Worm (Caenorhabditis elegans) whole organism, young adult: ENCODE data around the gene scl-24.
A peak's percentile ranks its signal among the peaks of the same experiment; 100 is the strongest.

Experiments used
- B0035.1 ChIP-seq: sonication (generic microtip); optimal IDR thresholded peaks from 2 replicates; lab custom pipeline; 2016; ENCODE audit warnings: missing genetic modification characterization, mild to moderate bottlenecking, missing compliant biosample characterization, missing genotype, missing genetic modification reagents
- B0336.3 ChIP-seq: fragments of 200-800 bp; sonication (Bioruptor generic); IDR thresholded peaks from 2 replicates; pipeline ENCODE4 v1.3.6; 2022; ENCODE audit warnings: missing genetic modification characterization, missing compliant biosample characterization
- C06A6.2 ChIP-seq: fragments of 200-800 bp; sonication (Bioruptor generic); conservative IDR thresholded peaks from 2 replicates; pipeline ENCODE4 v1.3.6; 2022; ENCODE audit warnings: missing genetic modification characterization, missing compliant biosample characterization
- D2030.7 ChIP-seq: fragments of 200-800 bp; sonication (Bioruptor generic); IDR thresholded peaks from 2 replicates; pipeline ENCODE4 v1.3.6; 2022; ENCODE audit warnings: missing genetic modification reagents, missing genetic modification characterization, missing compliant biosample characterization
- F23B12.7 ChIP-seq: sonication (generic microtip); optimal IDR thresholded peaks from 2 replicates; lab custom pipeline; 2017; ENCODE audit warnings: missing genetic modification characterization, mild to moderate bottlenecking, missing compliant biosample characterization, antibody characterized with exemption, moderate library complexity; ENCODE audit not compliant: insufficient read depth
- F37B4.10 ChIP-seq: fragments of 200-800 bp; sonication (Bioruptor generic); IDR thresholded peaks from 2 replicates; pipeline ENCODE4 v1.3.6; 2022; ENCODE audit warnings: missing genetic modification characterization, missing compliant biosample characterization
- F39B2.1 ChIP-seq: fragments of 200-800 bp; sonication (Bioruptor generic); IDR thresholded peaks from 2 replicates; pipeline ENCODE4 v1.3.6; 2022; ENCODE audit warnings: missing genetic modification reagents, missing genetic modification characterization, missing compliant biosample characterization
- F49E8.2 ChIP-seq: sonication (generic microtip); optimal IDR thresholded peaks from 3 replicates; lab custom pipeline; 2017; ENCODE audit warnings: missing genetic modification characterization, mild to moderate bottlenecking, missing compliant biosample characterization, antibody characterized with exemption, moderate library complexity; ENCODE audit not compliant: insufficient read depth
- F52B5.7 ChIP-seq: sonication (generic microtip); optimal IDR thresholded peaks from 2 replicates; lab custom pipeline; 2016; ENCODE audit warnings: mild to moderate bottlenecking, missing genetic modification characterization, missing compliant biosample characterization
- F55B11.4 ChIP-seq: sonication (generic microtip); optimal IDR thresholded peaks from 2 replicates; lab custom pipeline; 2016; ENCODE audit warnings: missing compliant biosample characterization, missing genetic modification characterization, borderline replicate concordance; ENCODE audit not compliant: insufficient read depth
- F57A8.1 ChIP-seq: fragments of 200-800 bp; sonication (Bioruptor generic); optimal IDR thresholded peaks from 2 replicates; lab custom pipeline; 2018; ENCODE audit warnings: mild to moderate bottlenecking, missing genetic modification characterization, moderate library complexity, missing compliant biosample characterization
- Y53F4B.3 ChIP-seq: fragments of 200-800 bp; sonication (Bioruptor generic); IDR thresholded peaks from 2 replicates; pipeline ENCODE4 v1.3.6; 2022; ENCODE audit warnings: missing genetic modification reagents, missing genetic modification characterization, missing compliant biosample characterization
- Y67H2A.10 ChIP-seq: fragments of 200-800 bp; sonication (Bioruptor generic); conservative IDR thresholded peaks from 2 replicates; pipeline ENCODE4 v1.3.6; 2022; ENCODE audit warnings: missing genetic modification reagents, missing genetic modification characterization, missing compliant biosample characterization
- ZK185.1 ChIP-seq: sonication (generic microtip); optimal IDR thresholded peaks from 2 replicates; lab custom pipeline; 2016; ENCODE audit warnings: mild to moderate bottlenecking, missing genetic modification characterization, missing compliant biosample characterization; ENCODE audit not compliant: poor library complexity, severe bottlenecking
- ama-1 ChIP-seq, 3 experiments: fragments of 150-350 bp in 1 of 3; sonication (generic microtip) in 2 of 3; optimal IDR thresholded peaks; 2 replicates each; lab custom pipeline; 2014 to 2018; ENCODE audit warnings: missing biosample characterization in 2 of 3, missing genetic modification characterization in 2 of 3, missing genetic modification reagents in 2 of 3
- attf-3 ChIP-seq: fragments of 200-800 bp; sonication (Bioruptor generic); conservative IDR thresholded peaks from 2 replicates; pipeline ENCODE4 v1.3.6; 2022; ENCODE audit warnings: missing genetic modification reagents, missing genetic modification characterization, missing compliant biosample characterization
- bed-2 ChIP-seq: fragments of 200-800 bp; sonication (Bioruptor generic); IDR thresholded peaks from 2 replicates; pipeline ENCODE4 v1.3.6; 2022; ENCODE audit warnings: missing genetic modification reagents, missing genetic modification characterization, missing compliant biosample characterization
- ccch-3 ChIP-seq: fragments of 200-800 bp; sonication (Bioruptor generic); optimal IDR thresholded peaks from 2 replicates; lab custom pipeline; 2018; ENCODE audit warnings: mild to moderate bottlenecking, missing genetic modification characterization, missing compliant biosample characterization
- ceh-100 ChIP-seq: fragments of 200-800 bp; sonication (Bioruptor generic); IDR thresholded peaks from 2 replicates; pipeline ENCODE4 v1.3.6; 2022; ENCODE audit warnings: missing genetic modification reagents, missing genetic modification characterization, missing compliant biosample characterization
- egl-18 ChIP-seq: fragments of 200-800 bp; sonication (Bioruptor generic); IDR thresholded peaks from 2 replicates; pipeline ENCODE4 v1.3.6; 2022; ENCODE audit warnings: missing genetic modification reagents, missing genetic modification characterization, missing compliant biosample characterization
- fkh-3 ChIP-seq: sonication (generic microtip); optimal IDR thresholded peaks from 2 replicates; lab custom pipeline; 2016; ENCODE audit warnings: mild to moderate bottlenecking, missing genetic modification characterization, missing compliant biosample characterization
- him-1 ChIP-seq: sonication (generic microtip); optimal IDR thresholded peaks from 2 replicates; lab custom pipeline; 2016; ENCODE audit warnings: missing genotype, missing genetic modification reagents, missing genetic modification characterization, missing compliant biosample characterization
- hmg-20 ChIP-seq: fragments of 200-800 bp; sonication (Bioruptor generic); IDR thresholded peaks from 2 replicates; pipeline ENCODE4 v1.3.6; 2022; ENCODE audit warnings: missing genetic modification reagents, missing genetic modification characterization, missing compliant biosample characterization
- let-526 ChIP-seq: fragments of 200-800 bp; sonication (Bioruptor generic); IDR thresholded peaks from 2 replicates; pipeline ENCODE4 v1.3.6; 2022; ENCODE audit warnings: missing genetic modification reagents, missing genetic modification characterization, missing compliant biosample characterization
- lin-40 ChIP-seq: sonication (generic microtip); optimal IDR thresholded peaks from 2 replicates; lab custom pipeline; 2016; ENCODE audit warnings: missing genetic modification characterization, mild to moderate bottlenecking, missing compliant biosample characterization, missing genotype, missing genetic modification reagents
- lir-1 ChIP-seq: fragments of 200-800 bp; sonication (Bioruptor generic); conservative IDR thresholded peaks from 2 replicates; pipeline ENCODE4 v1.3.6; 2022; ENCODE audit warnings: missing genetic modification reagents, missing genetic modification characterization, missing compliant biosample characterization
- lsy-27 ChIP-seq: sonication (generic microtip); optimal IDR thresholded peaks from 2 replicates; lab custom pipeline; 2017; ENCODE audit warnings: missing genetic modification characterization, mild to moderate bottlenecking, missing compliant biosample characterization, antibody characterized with exemption, missing genotype, borderline replicate concordance; ENCODE audit not compliant: insufficient read depth
- madf-10 ChIP-seq: sonication (generic microtip); optimal IDR thresholded peaks from 2 replicates; lab custom pipeline; 2016; ENCODE audit warnings: mild to moderate bottlenecking, missing genetic modification characterization, missing compliant biosample characterization
- madf-8 ChIP-seq: fragments of 200-800 bp; sonication (Bioruptor generic); conservative IDR thresholded peaks from 2 replicates; pipeline ENCODE4 v1.3.6; 2022; ENCODE audit warnings: missing genetic modification reagents, missing genetic modification characterization, missing compliant biosample characterization
- pha-4 ChIP-seq: fragments of 150-350 bp; sonication (generic microtip); optimal IDR thresholded peaks from 2 replicates; lab custom pipeline; 2014; ENCODE audit warnings: missing biosample characterization, missing genetic modification reagents, missing genetic modification characterization
- rec-8 ChIP-seq, 2 experiments: sonication (generic microtip); optimal IDR thresholded peaks; 2 replicates each; lab custom pipeline; 2016; ENCODE audit warnings: mild to moderate bottlenecking in 2 of 2, missing genetic modification characterization in 2 of 2, missing genetic modification reagents in 2 of 2, missing genotype in 2 of 2, missing biosample characterization in 1 of 2, missing compliant biosample characterization in 1 of 2, moderate library complexity in 1 of 2
- repo-1 ChIP-seq: sonication (generic microtip); optimal IDR thresholded peaks from 2 replicates; lab custom pipeline; 2017; ENCODE audit warnings: mild to moderate bottlenecking, missing genetic modification characterization, missing compliant biosample characterization
- sea-2 ChIP-seq: fragments of 200-800 bp; sonication (Bioruptor generic); IDR thresholded peaks from 2 replicates; pipeline ENCODE4 v1.3.6; 2022; ENCODE audit warnings: missing genetic modification characterization, missing compliant biosample characterization
- snpc-4 ChIP-seq, 5 experiments: fragments of 150-350 bp in 1 of 5; sonication (generic microtip) in 4 of 5; optimal IDR thresholded peaks; 2 replicates each; lab custom pipeline; 2014 to 2018; ENCODE audit warnings: missing genetic modification characterization in 5 of 5, missing biosample characterization in 3 of 5, antibody characterized with exemption in 2 of 5, mild to moderate bottlenecking in 2 of 5, missing compliant biosample characterization in 2 of 5, missing genotype in 2 of 5, moderate library complexity in 2 of 5, missing genetic modification reagents in 1 of 5
- somi-1 ChIP-seq: fragments of 200-800 bp; sonication (Bioruptor generic); optimal IDR thresholded peaks from 2 replicates; lab custom pipeline; 2018; ENCODE audit warnings: mild to moderate bottlenecking, missing genetic modification characterization, missing compliant biosample characterization
- tbp1 ChIP-seq: fragments of 200-800 bp; sonication (Bioruptor generic); optimal IDR thresholded peaks from 2 replicates; lab custom pipeline; 2018; ENCODE audit warnings: mild to moderate bottlenecking, missing genetic modification characterization, missing compliant biosample characterization
- zim-3 ChIP-seq: sonication (generic microtip); optimal IDR thresholded peaks from 2 replicates; lab custom pipeline; 2017; ENCODE audit warnings: mild to moderate bottlenecking, missing genetic modification characterization, moderate library complexity, missing compliant biosample characterization
- ztf-6 ChIP-seq: fragments of 200-800 bp; sonication (Bioruptor generic); IDR thresholded peaks from 2 replicates; pipeline ENCODE4 v1.3.6; 2022; ENCODE audit warnings: missing genetic modification reagents, missing genetic modification characterization, missing compliant biosample characterization

The scl-24 gene

ce11 chrV:17466751-17467150, 19.4 kb upstream of the scl-24 start, which contains the start of gene srw-72:
TSS of gene srw-72 (plus strand) at chrV:17467051.
- TF ChIP-seq D2030.7 (GFP tag; lab: Robert Waterston, UW) (no peak), tbp1 (GFP tag; lab: Kevin White, UChicago) (no peak), B0336.3 (GFP tag; lab: Robert Waterston, UW) (no peak), somi-1 (GFP tag; lab: Kevin White, UChicago) (no peak), Y53F4B.3 (GFP tag; lab: Robert Waterston, UW) (no peak), lir-1 (no peak), F39B2.1 (GFP tag; lab: Robert Waterston, UW) (no peak), F57A8.1 (GFP tag; lab: Kevin White, UChicago) (no peak), rec-8 (tag; optimal IDR thresholded peaks at IDR 0.05; lab: Kevin White, UChicago) (no peak), sea-2 (GFP tag; lab: Robert Waterston, UW) (no peak), zim-3 (tag; lab: Kevin White, UChicago) (no peak), hmg-20 (GFP tag; lab: Robert Waterston, UW) (no peak), F23B12.7 (tag; lab: Kevin White, UChicago) (no peak), ceh-100 (GFP tag; lab: Robert Waterston, UW) (no peak), ZK185.1 (tag; lab: Kevin White, UChicago) (no peak), ama-1 (optimal IDR thresholded peaks at IDR 0.05; lab: Kevin White, UChicago) (no peak), ama-1 (GFP tag; optimal IDR thresholded peaks at IDR 0.05; lab: Kevin White, UChicago) (no peak), lin-40 (tag; lab: Kevin White, UChicago) (no peak), ccch-3 (no peak)

- no peak for TF ChIP-seq pha-4 (tag; lab: Kevin White, UChicago)
- no peak for TF ChIP-seq bed-2
- no peak for TF ChIP-seq snpc-4 (GFP tag; optimal IDR thresholded peaks at IDR 0.05; lab: Kevin White, UChicago)
- peak in 1 of 4 experiments; percentile 59 for TF ChIP-seq snpc-4 (tag; optimal IDR thresholded peaks at IDR 0.05; lab: Kevin White, UChicago)
- no peak for TF ChIP-seq madf-8 (GFP tag; lab: Robert Waterston, UW)
Measured at ce11 chrV:17467881-17468280, 18.3 kb upstream of the scl-24 start.

- TF ChIP-seq F23B12.7 (tag; lab: Kevin White, UChicago), result no peak
- TF ChIP-seq madf-10 (tag; lab: Kevin White, UChicago), result no peak
- no peak for TF ChIP-seq F39B2.1 (GFP tag; lab: Robert Waterston, UW)
- TF ChIP-seq B0035.1 (tag; lab: Kevin White, UChicago), result no peak
- no peak for TF ChIP-seq C06A6.2 (GFP tag; lab: Robert Waterston, UW)
- no peak for TF ChIP-seq attf-3
- no peak for TF ChIP-seq Y67H2A.10 (GFP tag; lab: Robert Waterston, UW)
- TF ChIP-seq him-1 (tag; lab: Kevin White, UChicago), result no peak
Measured at ce11 chrV:17469180-17469579, 17.0 kb upstream of the scl-24 start, which contains the start of gene F20E11.17. TSS of gene F20E11.17 (minus strand) at chrV:17469280.

ce11 chrV:17471564-17471963, 14.6 kb upstream of the scl-24 start, which contains the start of gene srh-235:
TSS of gene srh-235 (minus strand) at chrV:17471664.
- no peak for TF ChIP-seq B0336.3 (GFP tag; lab: Robert Waterston, UW)
- TF ChIP-seq fkh-3 (tag; lab: Kevin White, UChicago), result no peak
- TF ChIP-seq repo-1 (tag; lab: Kevin White, UChicago), result no peak
- no peak for TF ChIP-seq F49E8.2
- TF ChIP-seq F37B4.10 (GFP tag; lab: Robert Waterston, UW), result no peak
- TF ChIP-seq F52B5.7 (tag; lab: Kevin White, UChicago), result no peak
- TF ChIP-seq let-526 (GFP tag; lab: Robert Waterston, UW), result no peak
- no peak for TF ChIP-seq F55B11.4 (tag; lab: Kevin White, UChicago)
- TF ChIP-seq lsy-27 (tag; lab: Kevin White, UChicago), result no peak
- TF ChIP-seq ztf-6 (GFP tag; lab: Robert Waterston, UW), result no peak
- TF ChIP-seq egl-18 (GFP tag; lab: Robert Waterston, UW), result no peak
